Worm (Caenorhabditis elegans) whole organism, young adult: ENCODE data around the gene saps-1.

Source experiments
- athp-1 ChIP-seq: sonication (generic microtip); optimal IDR thresholded peaks from 2 replicates; lab custom pipeline; 2017; ENCODE audit warnings: mild to moderate bottlenecking, missing genetic modification characterization, missing compliant biosample characterization
- ccch-3 ChIP-seq: fragments of 200-800 bp; sonication (Bioruptor generic); optimal IDR thresholded peaks from 2 replicates; lab custom pipeline; 2018; ENCODE audit warnings: mild to moderate bottlenecking, missing genetic modification characterization, missing compliant biosample characterization
- die-1 ChIP-seq: sonication (generic microtip); optimal IDR thresholded peaks from 2 replicates; lab custom pipeline; 2016; ENCODE audit warnings: missing genotype, mild to moderate bottlenecking, missing genetic modification characterization, missing compliant biosample characterization
- him-1 ChIP-seq: sonication (generic microtip); optimal IDR thresholded peaks from 2 replicates; lab custom pipeline; 2016; ENCODE audit warnings: missing genotype, missing genetic modification reagents, missing genetic modification characterization, missing compliant biosample characterization
- let-526 ChIP-seq: fragments of 200-800 bp; sonication (Bioruptor generic); IDR thresholded peaks from 2 replicates; pipeline ENCODE4 v1.3.6; 2022; ENCODE audit warnings: missing genetic modification reagents, missing genetic modification characterization, missing compliant biosample characterization
- madf-8 ChIP-seq: fragments of 200-800 bp; sonication (Bioruptor generic); conservative IDR thresholded peaks from 2 replicates; pipeline ENCODE4 v1.3.6; 2022; ENCODE audit warnings: missing genetic modification reagents, missing genetic modification characterization, missing compliant biosample characterization
- nfya-2 ChIP-seq: fragments of 200-800 bp; sonication (Bioruptor generic); IDR thresholded peaks from 2 replicates; pipeline ENCODE4 v1.3.6; 2022; ENCODE audit warnings: missing genetic modification reagents, missing genetic modification characterization, missing compliant biosample characterization
- unc-62 ChIP-seq: fragments of 150-350 bp; optimal IDR thresholded peaks from 2 replicates; lab custom pipeline; 2014; ENCODE audit warnings: missing biosample characterization, missing genetic modification reagents, missing genetic modification characterization

DNA sequence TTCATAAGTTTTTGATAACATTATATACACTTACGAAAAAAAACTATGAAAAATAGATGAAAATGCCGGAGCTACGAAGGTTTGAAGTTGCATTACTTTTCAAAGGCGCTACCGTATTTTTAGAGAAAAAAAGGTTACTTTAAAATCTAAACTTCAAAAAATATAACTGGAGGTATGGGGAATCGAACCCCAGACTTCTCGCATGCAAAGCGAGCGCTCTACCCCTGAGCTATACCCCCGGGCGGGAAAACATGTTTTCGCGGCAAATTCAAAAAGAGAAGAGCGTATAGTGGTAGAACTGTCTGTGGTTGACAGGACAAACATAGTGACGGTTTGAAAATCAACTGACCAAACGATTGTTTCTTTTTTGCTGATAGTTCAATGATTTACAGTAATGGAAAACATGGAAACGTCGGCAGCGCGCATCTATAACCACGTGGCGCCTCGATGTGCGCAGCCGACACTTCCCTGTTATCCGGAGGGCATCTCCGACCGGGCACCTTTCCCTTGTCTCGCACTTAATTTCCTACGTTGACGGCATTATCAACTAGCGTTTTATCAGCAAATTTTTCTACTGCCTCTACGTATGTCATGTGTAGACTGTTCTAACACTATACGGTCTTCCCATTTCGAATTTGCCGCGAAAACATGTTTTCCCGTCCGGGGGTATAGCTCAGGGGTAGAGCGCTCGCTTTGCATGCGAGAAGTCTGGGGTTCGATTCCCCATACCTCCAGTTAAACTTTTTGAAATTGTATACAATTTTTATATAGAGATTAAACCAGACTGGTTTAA, 36.6 kb downstream of the saps-1 start:
- TF ChIP-seq die-1: peak; percentile 13
- no peak for TF ChIP-seq ccch-3 (GFP tag; lab: Kevin White, UChicago)
- TF ChIP-seq unc-62 (GFP tag; lab: Kevin White, UChicago): no peak
- no peak for TF ChIP-seq nfya-2 (GFP tag; lab: Robert Waterston, UW)
- TF ChIP-seq athp-1 (tag; lab: Kevin White, UChicago): no peak
- TF ChIP-seq madf-8: no peak; the same call in 1 of the 2 replicates
- no peak for TF ChIP-seq let-526 (GFP tag; lab: Robert Waterston, UW)
- no peak for TF ChIP-seq him-1 (tag; lab: Kevin White, UChicago)
